Worm (Caenorhabditis elegans) whole organism, midembryonic: ENCODE measurements around the gene B0563.7.

Source experiments
- T22C8.4 ChIP-seq: fragments of 200-800 bp; sonication (Bioruptor generic); IDR thresholded peaks from 2 replicates; pipeline ENCODE4 v1.3.6; 2022; ENCODE audit warnings: missing genetic modification characterization, missing compliant biosample characterization
- flt-1 ChIP-seq: fragments of 200-800 bp; sonication (Bioruptor generic); IDR thresholded peaks from 2 replicates; pipeline ENCODE4 v1.3.6; 2022; ENCODE audit warnings: missing genetic modification characterization, missing compliant biosample characterization
- klf-2 ChIP-seq: fragments of 200-800 bp; sonication (Bioruptor generic); conservative IDR thresholded peaks from 2 replicates; pipeline ENCODE4 v1.3.6; 2022; ENCODE audit warnings: missing genetic modification reagents, missing genetic modification characterization, missing compliant biosample characterization
- med-1 ChIP-seq: sonication (generic microtip); optimal IDR thresholded peaks from 2 replicates; lab custom pipeline; 2017; ENCODE audit warnings: missing genetic modification characterization, mild to moderate bottlenecking, missing compliant biosample characterization, antibody characterized with exemption, missing genetic modification reagents; ENCODE audit not compliant: insufficient read depth
- ztf-23 ChIP-seq: fragments of 200-800 bp; sonication (Bioruptor generic); IDR thresholded peaks from 2 replicates; pipeline ENCODE4 v1.3.6; 2022; ENCODE audit warnings: missing genetic modification reagents, missing genetic modification characterization, missing compliant biosample characterization
- ztf-29 ChIP-seq: fragments of 200-800 bp; sonication (Bioruptor generic); IDR thresholded peaks from 2 replicates; pipeline ENCODE4 v1.3.6; 2022; ENCODE audit warnings: missing genetic modification reagents, missing genetic modification characterization, missing compliant biosample characterization

DNA sequence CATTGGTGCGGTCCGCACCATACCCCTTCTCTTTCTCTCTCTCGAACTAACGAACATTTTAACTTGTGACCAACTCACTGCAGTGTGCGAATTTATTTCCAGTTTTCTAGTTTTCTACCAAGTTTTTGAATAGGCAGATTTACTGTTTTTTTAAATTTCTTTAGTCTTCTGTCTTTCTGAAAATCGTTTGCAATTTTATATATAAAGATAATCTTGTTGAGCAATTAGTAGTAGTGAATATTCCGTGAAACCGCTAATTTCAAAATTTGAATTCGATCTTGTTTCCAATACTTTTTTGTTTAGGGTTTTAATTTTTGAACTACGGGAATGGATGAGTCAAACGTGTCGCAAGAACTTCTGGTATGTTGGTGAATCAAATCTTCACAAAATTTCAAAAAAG lies 29.7 kb upstream of the B0563.7 start, which contains the start of gene Y81B9A.2:
- TF ChIP-seq ztf-29 (GFP tag; lab: Robert Waterston, UW) (no peak), ztf-23 (GFP tag; lab: Robert Waterston, UW) (no peak), klf-2 (GFP tag; lab: Robert Waterston, UW) (no peak), T22C8.4 (no peak), flt-1 (no peak), med-1 (GFP tag; lab: Kevin White, UChicago) (no peak)
